Fruit fly (Drosophila melanogaster) S2 (cell line): Measurements from ENCODE around the gene Nep1.

Experiments
- CG8478 ChIP-seq: fragments of >200 bp; optimal IDR thresholded peaks from 2 replicates; lab custom pipeline; 2018
- CTCF ChIP-seq, 2 experiments: fragments of >200 bp; optimal IDR thresholded peaks; 2 replicates each; lab custom pipeline; 2018

DNA sequence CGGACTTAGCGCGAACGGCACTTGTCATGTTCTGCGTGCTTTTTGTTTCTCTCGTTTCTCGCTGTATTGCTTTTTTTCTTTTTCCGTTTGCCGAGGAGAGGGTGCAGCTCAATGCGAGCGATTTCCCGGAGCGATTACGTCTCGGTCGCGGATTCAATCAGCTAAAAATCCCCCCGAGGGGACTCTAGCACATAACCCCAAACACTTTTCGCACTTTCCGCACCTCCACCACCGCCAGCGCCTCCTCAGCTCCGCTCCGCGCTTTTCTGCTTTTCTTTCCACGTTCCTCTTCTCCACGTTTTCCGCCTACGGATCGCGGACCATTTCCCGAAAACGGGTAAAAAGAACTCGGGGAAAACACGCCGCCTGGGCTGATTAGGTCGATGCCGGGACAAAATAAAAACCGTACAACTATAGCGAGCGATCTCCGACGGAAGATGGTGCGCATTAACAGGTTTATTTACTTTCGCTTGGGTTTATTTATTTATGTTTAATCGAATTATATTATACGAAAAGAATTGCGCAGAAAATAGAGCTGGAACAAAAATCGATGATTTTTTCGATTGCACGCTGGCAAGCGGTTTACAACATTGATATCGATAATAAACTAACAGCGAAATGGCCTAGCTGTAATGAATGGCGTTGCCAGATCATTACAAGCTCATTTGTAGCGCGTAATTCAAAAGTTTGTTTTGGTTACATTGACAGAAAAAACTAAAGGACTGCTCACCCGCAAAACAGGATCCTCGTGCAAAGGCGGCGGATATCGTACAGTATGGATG is 1.1 kb upstream of the Nep1 start, which contains the start of gene raptor:
- no peak for TF ChIP-seq CG8478
- no peak for TF ChIP-seq CTCF (optimal IDR thresholded peaks at IDR 0.05; lab: Kevin White, UChicago)
